Worm (Caenorhabditis elegans): Measurements from ENCODE around the gene ooc-5.

ce11 chrII:9010708-9011107, 17.7 kb downstream of the ooc-5 start:
- peak; percentile 7 for TF ChIP-seq mls-2 (tag; optimal IDR thresholded peaks at IDR 0.05)
- no peak for TF ChIP-seq unc-39 (tag; optimal IDR thresholded peaks at IDR 0.05)
- no peak for TF ChIP-seq unc-62 (GFP tag; optimal IDR thresholded peaks at IDR 0.05)
- TF ChIP-seq elt-3 (tag; optimal IDR thresholded peaks at IDR 0.05): no peak
- TF ChIP-seq nhr-12 (tag; optimal IDR thresholded peaks at IDR 0.05): no peak
- TF ChIP-seq lsy-2 (tag; optimal IDR thresholded peaks at IDR 0.05): no peak
- no peak for TF ChIP-seq sem-2 (GFP tag; optimal IDR thresholded peaks at IDR 0.05)
- no peak for TF ChIP-seq nhr-2 (tag; optimal IDR thresholded peaks at IDR 0.05)
- no peak for TF ChIP-seq mep-1 (tag; optimal IDR thresholded peaks at IDR 0.05)
- TF ChIP-seq zip-8 (tag; optimal IDR thresholded peaks at IDR 0.05): no peak
- no peak for TF ChIP-seq mab-5 (tag; optimal IDR thresholded peaks at IDR 0.05)

All from whole organism, mixed stage, embryonic.